Worm (Caenorhabditis elegans) whole organism, midembryonic: ENCODE data around the gene dpy-28.

ENCODE experiments used
- T22C8.4 ChIP-seq: fragments of 200-800 bp; sonication (Bioruptor generic); IDR thresholded peaks from 2 replicates; pipeline ENCODE4 v1.3.6; 2022; ENCODE audit warnings: missing genetic modification characterization, missing compliant biosample characterization
- klf-2 ChIP-seq: fragments of 200-800 bp; sonication (Bioruptor generic); conservative IDR thresholded peaks from 2 replicates; pipeline ENCODE4 v1.3.6; 2022; ENCODE audit warnings: missing genetic modification reagents, missing genetic modification characterization, missing compliant biosample characterization
- ref-1 ChIP-seq: fragments of 200-800 bp; sonication (Bioruptor generic); conservative IDR thresholded peaks from 2 replicates; pipeline ENCODE4 v1.3.6; 2022; ENCODE audit warnings: missing genetic modification reagents, missing genetic modification characterization, missing compliant biosample characterization
- tab-1 ChIP-seq: fragments of 200-800 bp; sonication (Bioruptor generic); IDR thresholded peaks from 2 replicates; pipeline ENCODE4 v1.3.6; 2022; ENCODE audit warnings: missing genetic modification characterization, missing compliant biosample characterization

DNA sequence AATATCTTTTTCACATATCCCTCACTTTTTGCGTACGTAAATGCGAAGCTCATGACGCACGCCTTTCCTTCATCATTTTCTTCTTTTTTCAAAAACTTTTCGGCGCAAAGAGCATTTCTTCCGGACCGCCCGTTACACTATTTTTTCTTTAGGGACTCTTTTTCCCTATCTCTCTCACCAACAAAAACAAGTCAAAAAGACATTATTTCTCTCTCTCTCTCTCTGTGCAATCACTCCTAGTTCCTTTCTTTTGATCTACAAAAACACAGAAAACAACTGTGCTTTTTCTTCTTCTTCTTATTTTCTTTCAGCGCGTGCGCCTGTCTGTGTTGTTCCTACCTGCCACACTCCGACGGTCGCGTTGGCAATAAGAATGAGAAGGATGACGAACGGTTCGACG lies 53.1 kb downstream of the dpy-28 start:
- no peak for TF ChIP-seq T22C8.4 (GFP tag; lab: Robert Waterston, UW)
- TF ChIP-seq tab-1 (GFP tag; lab: Robert Waterston, UW): no peak
- TF ChIP-seq klf-2: no peak
- TF ChIP-seq ref-1: no peak
